Fruit fly (Drosophila melanogaster): ENCODE data around the gene Npc2e.

Gene Npc2e

DNA sequence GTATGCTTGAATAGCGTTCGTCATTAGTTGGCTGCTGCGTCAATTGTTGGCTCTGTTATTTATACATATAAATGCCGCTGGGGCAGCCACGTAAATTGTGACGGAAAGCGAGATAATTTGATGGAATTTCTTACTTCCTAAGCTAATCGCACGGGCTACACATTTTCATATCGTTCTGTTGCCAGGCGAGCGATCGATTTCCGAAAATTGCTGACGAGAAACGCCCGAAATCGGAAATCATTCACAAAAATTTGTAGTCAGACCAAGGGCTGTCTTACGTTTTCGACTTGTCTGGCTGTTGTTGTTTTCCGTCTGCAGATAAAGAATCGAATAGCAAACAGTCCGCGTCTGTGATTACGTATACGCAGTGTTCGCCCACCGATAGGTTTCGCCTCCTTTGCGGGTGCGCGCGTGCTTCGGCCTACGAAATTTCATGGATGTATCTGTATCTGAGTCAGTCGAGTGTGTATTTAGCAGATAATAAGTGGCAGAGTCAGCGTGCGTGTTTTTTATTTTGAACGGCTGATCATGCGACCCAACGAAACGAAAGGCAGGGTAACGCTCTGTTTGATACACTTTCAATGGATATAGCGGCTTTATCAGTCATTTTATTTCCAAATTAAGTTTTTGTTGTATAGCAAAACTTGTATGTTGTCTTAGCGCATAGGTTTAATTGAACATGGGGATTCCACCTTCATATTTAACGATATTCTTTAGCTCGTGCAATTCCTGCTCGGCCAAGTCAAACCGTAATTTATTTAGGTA lies 44.6 kb downstream of the Npc2e start (continued):
- TF ChIP-seq zf30C (GFP tag; optimal IDR thresholded peaks at IDR 0.05) = no peak
- TF ChIP-seq Gsc (GFP tag; IDR thresholded peaks at IDR 0.05) = no peak
- TF ChIP-seq exex (tag; optimal IDR thresholded peaks at IDR 0.05) = peak; percentile 82
- peak; percentile 21 for TF ChIP-seq CG10979 (tag; optimal IDR thresholded peaks at IDR 0.05)
- TF ChIP-seq CG13894 (tag; optimal IDR thresholded peaks at IDR 0.05) = peak; percentile 56
- peak; percentile 42 for TF ChIP-seq ems (GFP tag; optimal IDR thresholded peaks at IDR 0.05)
- no peak for TF ChIP-seq ham (GFP tag; IDR thresholded peaks at IDR 0.05)
- no peak for TF ChIP-seq br (optimal IDR thresholded peaks at IDR 0.05)
- TF ChIP-seq Atf6 (GFP tag; IDR thresholded peaks at IDR 0.05) = peak; percentile 64; the same call in 1 of the 2 replicates
- TF ChIP-seq wdn (GFP tag; IDR thresholded peaks at IDR 0.05) = peak; percentile 57; the same call in 1 of the 2 replicates
- TF ChIP-seq CG6683 (GFP tag; optimal IDR thresholded peaks at IDR 0.05) = peak; percentile 54
- peak; percentile 71 for TF ChIP-seq CG12155 (GFP tag; optimal IDR thresholded peaks at IDR 0.05)
- TF ChIP-seq CG1603 (tag; optimal IDR thresholded peaks at IDR 0.05) = peak; percentile 53
- TF ChIP-seq sna (GFP tag; IDR thresholded peaks at IDR 0.05; ENCODE audit: partially characterized antibody) = no peak
- TF ChIP-seq Ets65A (GFP tag) = peak; percentile 2
- TF ChIP-seq BEAF-32 (GFP tag; optimal IDR thresholded peaks at IDR 0.05) = no peak
- peak; percentile 45 for TF ChIP-seq CG17829 (tag; optimal IDR thresholded peaks at IDR 0.05)
- no peak for TF ChIP-seq tio (GFP tag; optimal IDR thresholded peaks at IDR 0.05)
- TF ChIP-seq CG7357 (GFP tag; IDR thresholded peaks at IDR 0.05) = peak; percentile 63
- no peak for TF ChIP-seq tna (GFP tag; IDR thresholded peaks at IDR 0.05; ENCODE audit: partially characterized antibody)
- peak; percentile 5 for TF ChIP-seq CG14710 (tag; optimal IDR thresholded peaks at IDR 0.05)
- no peak for TF ChIP-seq CG13123 (GFP tag; optimal IDR thresholded peaks at IDR 0.05)
- peak; percentile 47 for TF ChIP-seq HmgZ (tag; optimal IDR thresholded peaks at IDR 0.05)
- TF ChIP-seq CG7963 (GFP tag; IDR thresholded peaks at IDR 0.05; ENCODE audit: partially characterized antibody) = no peak
- TF ChIP-seq kay (GFP tag; optimal IDR thresholded peaks at IDR 0.05) = peak; percentile 38
- TF ChIP-seq ranshi (GFP tag; IDR thresholded peaks at IDR 0.05) = peak; percentile 60; the same call in 1 of the 2 replicates
- no peak for TF ChIP-seq wor (GFP tag; IDR thresholded peaks at IDR 0.05)
- TF ChIP-seq CG32532 (GFP tag; IDR thresholded peaks at IDR 0.05) = peak; percentile 79
- peak; percentile 66 for TF ChIP-seq eyg (GFP tag; optimal IDR thresholded peaks at IDR 0.05)
- peak; percentile 44; the same call in 1 of the 2 replicates for TF ChIP-seq CG6272 (GFP tag; IDR thresholded peaks at IDR 0.05)
- peak; percentile 69; the same call in 1 of the 3 replicates for TF ChIP-seq CG2199 (GFP tag; IDR thresholded peaks at IDR 0.05)
- TF ChIP-seq jigr1 (GFP tag; IDR thresholded peaks at IDR 0.05) = no peak
- TF ChIP-seq CG8290 (GFP tag; optimal IDR thresholded peaks at IDR 0.05) = no peak
- TF ChIP-seq CG8290 (tag; optimal IDR thresholded peaks at IDR 0.05) = peak in 1 of 2 experiments; percentile 71
- TF ChIP-seq CG1792 (GFP tag; optimal IDR thresholded peaks at IDR 0.05) = peak; percentile 33
- no peak for TF ChIP-seq CG14965 (GFP tag; optimal IDR thresholded peaks at IDR 0.05; ENCODE audit: borderline replicate concordance)
- TF ChIP-seq stc (GFP tag; IDR thresholded peaks at IDR 0.05) = peak; percentile 56; the same call in 1 of the 2 replicates
- TF ChIP-seq Antp (GFP tag; optimal IDR thresholded peaks at IDR 0.05) = peak; percentile 77
- no peak for TF ChIP-seq CG18476 (GFP tag; optimal IDR thresholded peaks at IDR 0.05)
- peak; percentile 71 for TF ChIP-seq Sox102F (GFP tag; optimal IDR thresholded peaks at IDR 0.05)
- peak; percentile 46 for TF ChIP-seq CG6854 (GFP tag; optimal IDR thresholded peaks at IDR 0.05)
- peak; percentile 50; the same call in 1 of the 3 replicates for TF ChIP-seq B-H1 (GFP tag; IDR thresholded peaks at IDR 0.05)
- TF ChIP-seq CG13424 (tag; optimal IDR thresholded peaks at IDR 0.05) = peak; percentile 75
- TF ChIP-seq Deaf1 (tag; optimal IDR thresholded peaks at IDR 0.05) = peak; percentile 68
- no peak for TF ChIP-seq zen2 (GFP tag; IDR thresholded peaks at IDR 0.05; ENCODE audit: partially characterized antibody)
- no peak for TF ChIP-seq nom (GFP tag; optimal IDR thresholded peaks at IDR 0.05)
- peak; percentile 68 for TF ChIP-seq CHES-1-like (GFP tag; optimal IDR thresholded peaks at IDR 0.05)
- TF ChIP-seq tll (GFP tag; optimal IDR thresholded peaks at IDR 0.05) = no peak
- peak; percentile 90 for TF ChIP-seq CG2120 (GFP tag; optimal IDR thresholded peaks at IDR 0.05)
